Fruit fly (Drosophila melanogaster) whole organism, adult: ENCODE data around the gene CG8202.

ENCODE experiments used
- CG14711 ChIP-seq: fragments of 200-800 bp; sonication (Bioruptor generic); optimal IDR thresholded peaks from 2 replicates; lab custom pipeline; 2018; ENCODE audit warnings: missing biosample characterization, mild to moderate bottlenecking, missing genetic modification characterization, moderate library complexity
- CG1620 ChIP-seq: fragments of 200-800 bp; sonication (Bioruptor generic); optimal IDR thresholded peaks from 2 replicates; lab custom pipeline; 2016; ENCODE audit warnings: missing biosample characterization, missing genetic modification characterization
- CG33017 ChIP-seq: fragments of 200-800 bp; sonication (Bioruptor generic); optimal IDR thresholded peaks from 2 replicates; lab custom pipeline; 2018; ENCODE audit warnings: missing biosample characterization, mild to moderate bottlenecking, missing genetic modification characterization, moderate library complexity
- CG5204 ChIP-seq: fragments of 200-800 bp; sonication (Bioruptor generic); optimal IDR thresholded peaks from 2 replicates; lab custom pipeline; 2016; ENCODE audit warnings: missing biosample characterization, missing genetic modification characterization
- Clk ChIP-seq: fragments of 200-800 bp; sonication (Bioruptor generic); optimal IDR thresholded peaks from 2 replicates; lab custom pipeline; 2017; ENCODE audit warnings: missing biosample characterization, missing genetic modification characterization
- Hr96 ChIP-seq: fragments of 200-800 bp; sonication (Bioruptor generic); optimal IDR thresholded peaks from 2 replicates; lab custom pipeline; 2016; ENCODE audit warnings: missing biosample characterization, missing genetic modification characterization
- Mnt ChIP-seq: fragments of 200-800 bp; sonication (Bioruptor generic); optimal IDR thresholded peaks from 2 replicates; lab custom pipeline; 2016; ENCODE audit warnings: missing biosample characterization, mild to moderate bottlenecking, missing genetic modification characterization
- bab1 ChIP-seq: fragments of 200-800 bp; sonication (Bioruptor generic); optimal IDR thresholded peaks from 3 replicates; lab custom pipeline; 2019; ENCODE audit warnings: missing biosample characterization, mild to moderate bottlenecking, missing genetic modification characterization, moderate library complexity
- cic ChIP-seq: fragments of 200-800 bp; sonication (Bioruptor generic); optimal IDR thresholded peaks from 2 replicates; lab custom pipeline; 2017; ENCODE audit warnings: missing biosample characterization, mild to moderate bottlenecking, missing genetic modification characterization, moderate library complexity
- cnc ChIP-seq, 2 experiments: fragments of >200 bp; optimal IDR thresholded peaks; 2 replicates each; lab custom pipeline; 2017
- ovo ChIP-seq: fragments of 200-800 bp; sonication (Bioruptor generic); optimal IDR thresholded peaks from 2 replicates; lab custom pipeline; 2016; ENCODE audit warnings: missing biosample characterization, missing genetic modification characterization

The CG8202 gene

DNA sequence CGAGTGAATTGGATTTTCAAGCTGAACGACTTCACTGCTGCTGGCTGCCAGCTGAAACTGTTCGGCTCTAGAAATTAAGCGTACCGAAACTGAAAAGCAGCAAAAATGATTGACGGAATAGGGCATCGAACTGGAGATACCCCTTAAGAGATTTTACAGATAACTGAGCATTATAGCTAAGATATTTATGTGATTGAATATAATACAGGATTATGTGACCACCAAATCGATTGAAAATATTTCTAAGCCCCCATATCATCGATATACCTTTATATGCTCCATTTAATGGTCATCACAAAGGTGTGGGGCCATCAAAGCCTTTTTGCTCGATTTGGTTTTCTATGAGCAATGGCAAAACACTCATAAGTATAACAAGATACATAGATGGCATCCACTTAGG is 52.9 kb downstream of the CG8202 start:
- TF ChIP-seq bab1 (GFP tag; lab: Kevin White, UChicago) (no peak), Hr96 (GFP tag; lab: Kevin White, UChicago) (no peak), Mnt (no peak), CG5204 (GFP tag; lab: Kevin White, UChicago) (no peak), Clk (GFP tag; lab: Kevin White, UChicago) (no peak), cic (no peak), cnc (optimal IDR thresholded peaks at IDR 0.05; lab: Kevin White, UChicago) (no peak), CG1620 (GFP tag; lab: Kevin White, UChicago) (no peak), ovo (GFP tag; lab: Kevin White, UChicago) (no peak), CG14711 (tag; lab: Kevin White, UChicago) (no peak), CG33017 (tag; lab: Kevin White, UChicago) (no peak)
